Fruit fly (Drosophila melanogaster) whole organism, embryonic: ENCODE measurements around the gene ATPsynepsilonL.

Source experiments
- Abd-B ChIP-seq: fragments of 200-800 bp; sonication (Bioruptor generic); optimal IDR thresholded peaks from 2 replicates; lab custom pipeline; 2018; ENCODE audit warnings: missing biosample characterization, mild to moderate bottlenecking, missing genetic modification characterization, moderate library complexity
- Adf1 ChIP-seq: fragments of 200-800 bp; sonication (Bioruptor generic); IDR thresholded peaks from 2 replicates; pipeline ENCODE4 v1.3.6; 2022; ENCODE audit warnings: missing biosample characterization, missing genetic modification characterization
- Antp ChIP-seq: fragments of 200-800 bp; sonication (Bioruptor generic); optimal IDR thresholded peaks from 3 replicates; lab custom pipeline; 2016; ENCODE audit warnings: missing biosample characterization, missing genetic modification characterization
- Asciz ChIP-seq: fragments of 200-800 bp; sonication (Bioruptor generic); optimal IDR thresholded peaks from 2 replicates; lab custom pipeline; 2017; ENCODE audit warnings: missing biosample characterization, mild to moderate bottlenecking, missing genetic modification characterization, missing genetic modification reagents
- Atf-2 ChIP-seq: fragments of 200-800 bp; sonication (Bioruptor generic); optimal IDR thresholded peaks from 2 replicates; lab custom pipeline; 2016; ENCODE audit warnings: missing biosample characterization, missing genetic modification characterization
- CG10267 ChIP-seq: fragments of 200-800 bp; sonication (Bioruptor generic); optimal IDR thresholded peaks from 2 replicates; lab custom pipeline; 2018; ENCODE audit warnings: missing biosample characterization, mild to moderate bottlenecking, missing genetic modification characterization, moderate library complexity
- CG10321 ChIP-seq: fragments of 200-800 bp; sonication (Bioruptor generic); IDR thresholded peaks from 2 replicates; pipeline ENCODE4 v1.3.6; 2022; ENCODE audit warnings: missing biosample characterization, missing genetic modification characterization
- CG11456 ChIP-seq: fragments of 200-800 bp; sonication (Bioruptor generic); IDR thresholded peaks from 3 replicates; pipeline ENCODE4 v1.3.6; 2022; ENCODE audit warnings: missing biosample characterization, missing genetic modification characterization
- CG11696 ChIP-seq: fragments of 200-800 bp; sonication (Bioruptor generic); IDR thresholded peaks from 2 replicates; pipeline ENCODE4 v1.3.6; 2022; ENCODE audit warnings: missing biosample characterization, missing genetic modification characterization
- CG13296 ChIP-seq: fragments of 200-800 bp; sonication (Bioruptor generic); optimal IDR thresholded peaks from 3 replicates; lab custom pipeline; 2018; ENCODE audit warnings: missing biosample characterization, mild to moderate bottlenecking, missing genetic modification characterization
- CG1647 ChIP-seq: fragments of 200-800 bp; sonication (Bioruptor generic); optimal IDR thresholded peaks from 3 replicates; lab custom pipeline; 2016; ENCODE audit warnings: missing biosample characterization, missing genetic modification characterization
- CG18764 ChIP-seq: fragments of 200-800 bp; sonication (Bioruptor generic); optimal IDR thresholded peaks from 3 replicates; lab custom pipeline; 2016; ENCODE audit warnings: missing biosample characterization, missing genetic modification characterization
- CG30020 ChIP-seq: fragments of 200-800 bp; optimal IDR thresholded peaks from 2 replicates; lab custom pipeline; 2019; ENCODE audit warnings: missing biosample characterization, mild to moderate bottlenecking, missing genetic modification characterization, moderate library complexity
- CG30403 ChIP-seq: fragments of 200-800 bp; sonication (Bioruptor generic); optimal IDR thresholded peaks from 3 replicates; lab custom pipeline; 2016; ENCODE audit warnings: missing biosample characterization, missing genetic modification characterization
- CG31365 ChIP-seq: fragments of 200-800 bp; sonication (Bioruptor generic); optimal IDR thresholded peaks from 2 replicates; lab custom pipeline; 2018; ENCODE audit warnings: missing biosample characterization, mild to moderate bottlenecking, missing genetic modification characterization
- CG31441 ChIP-seq: fragments of 200-800 bp; sonication (Bioruptor generic); IDR thresholded peaks from 2 replicates; pipeline ENCODE4 v1.3.6; 2022; ENCODE audit warnings: missing biosample characterization, missing genetic modification characterization
- CG3163 ChIP-seq: fragments of 200-800 bp; sonication (Bioruptor generic); optimal IDR thresholded peaks from 3 replicates; lab custom pipeline; 2016; ENCODE audit warnings: missing biosample characterization, missing genetic modification characterization
- CG32532 ChIP-seq: fragments of 200-800 bp; sonication (Bioruptor generic); IDR thresholded peaks from 2 replicates; pipeline ENCODE4 v1.3.6; 2022; ENCODE audit warnings: missing biosample characterization, missing genetic modification characterization
- CG3281 ChIP-seq: fragments of 200-800 bp; sonication (Bioruptor generic); optimal IDR thresholded peaks from 3 replicates; lab custom pipeline; 2017; ENCODE audit warnings: missing biosample characterization, mild to moderate bottlenecking, missing genetic modification characterization
- CG3726 ChIP-seq: fragments of 200-800 bp; sonication (Bioruptor generic); IDR thresholded peaks from 3 replicates; pipeline ENCODE4, ENCODE4 v1.3.6; 2022; ENCODE audit warnings: missing biosample characterization, missing genetic modification characterization
- CG4730 ChIP-seq: fragments of 200-800 bp; sonication (Bioruptor generic); IDR thresholded peaks from 2 replicates; pipeline ENCODE4 v1.3.6; 2022; ENCODE audit warnings: missing biosample characterization, missing genetic modification characterization
- CG5953 ChIP-seq: fragments of 200-800 bp; sonication (Bioruptor generic); IDR thresholded peaks from 2 replicates; pipeline ENCODE4 v1.3.6; 2022; ENCODE audit warnings: missing biosample characterization, missing genetic modification characterization
- CG6765 ChIP-seq: fragments of 200-800 bp; sonication (Bioruptor generic); optimal IDR thresholded peaks from 3 replicates; lab custom pipeline; 2017; ENCODE audit warnings: missing biosample characterization, mild to moderate bottlenecking, missing genetic modification characterization
- CG7372 ChIP-seq: fragments of 200-800 bp; sonication (Bioruptor generic); IDR thresholded peaks from 2 replicates; pipeline ENCODE4 v1.3.6; 2022; ENCODE audit warnings: missing biosample characterization, missing genetic modification characterization
- CG7987 ChIP-seq: fragments of 200-800 bp; sonication (Bioruptor generic); optimal IDR thresholded peaks from 2 replicates; lab custom pipeline; 2018; ENCODE audit warnings: missing biosample characterization, mild to moderate bottlenecking, missing genetic modification characterization, moderate library complexity
- CG9817 ChIP-seq: fragments of 200-800 bp; sonication (Bioruptor generic); optimal IDR thresholded peaks from 2 replicates; lab custom pipeline; 2018; ENCODE audit warnings: missing biosample characterization, mild to moderate bottlenecking, missing genetic modification characterization, moderate library complexity
- CHES-1-like ChIP-seq: fragments of 200-800 bp; sonication (Bioruptor generic); optimal IDR thresholded peaks from 2 replicates; lab custom pipeline; 2016; ENCODE audit warnings: missing biosample characterization, missing genetic modification characterization
- Dll ChIP-seq: fragments of 200-800 bp; sonication (Bioruptor generic); IDR thresholded peaks from 4 replicates; pipeline ENCODE4 v1.3.6; 2022; ENCODE audit warnings: missing biosample characterization, missing genetic modification characterization; ENCODE audit not compliant: partially characterized antibody
- Dp ChIP-seq: fragments of 200-800 bp; sonication (Bioruptor generic); optimal IDR thresholded peaks from 2 replicates; lab custom pipeline; 2018; ENCODE audit warnings: missing biosample characterization, mild to moderate bottlenecking, missing genetic modification characterization, moderate library complexity
- Eip74EF ChIP-seq, 2 experiments: fragments of 200-800 bp in 1 of 2; fragments of >200 bp in 1 of 2; sonication (Bioruptor generic) in 1 of 2; optimal IDR thresholded peaks; 2 replicates each; lab custom pipeline; 2017 to 2019; ENCODE audit warnings: missing biosample characterization in 2 of 2, missing genetic modification characterization in 2 of 2, mild to moderate bottlenecking in 1 of 2, moderate library complexity in 1 of 2
- Mad ChIP-seq: fragments of 200-800 bp; sonication (Bioruptor generic); optimal IDR thresholded peaks from 2 replicates; lab custom pipeline; 2016; ENCODE audit warnings: missing biosample characterization, missing genetic modification characterization
- NK7.1 ChIP-seq: fragments of 200-800 bp; sonication (Bioruptor generic); optimal IDR thresholded peaks from 3 replicates; lab custom pipeline; 2016; ENCODE audit warnings: missing biosample characterization, missing genetic modification characterization
- Nf-YA ChIP-seq: fragments of 200-800 bp; sonication (Bioruptor generic); IDR thresholded peaks from 2 replicates; pipeline ENCODE4 v1.3.6; 2022; ENCODE audit warnings: missing biosample characterization, missing genetic modification characterization
- NfI ChIP-seq: fragments of 200-800 bp; sonication (Bioruptor generic); optimal IDR thresholded peaks from 3 replicates; lab custom pipeline; 2018; ENCODE audit warnings: missing biosample characterization, mild to moderate bottlenecking, missing genetic modification characterization, moderate library complexity
- PHDP ChIP-seq: fragments of 200-800 bp; sonication (Bioruptor generic); optimal IDR thresholded peaks from 3 replicates; lab custom pipeline; 2018; ENCODE audit warnings: missing biosample characterization, mild to moderate bottlenecking, missing genetic modification characterization, moderate library complexity
- Rx ChIP-seq: fragments of 200-800 bp; sonication (Bioruptor generic); IDR thresholded peaks from 2 replicates; pipeline ENCODE4 v1.3.6; 2022; ENCODE audit warnings: missing biosample characterization, missing genetic modification characterization
- Sox102F ChIP-seq: fragments of 200-800 bp; sonication (Bioruptor generic); optimal IDR thresholded peaks from 2 replicates; lab custom pipeline; 2018; ENCODE audit warnings: missing biosample characterization, mild to moderate bottlenecking, missing genetic modification characterization, moderate library complexity
- Xrp1 ChIP-seq: fragments of 200-800 bp; sonication (Bioruptor generic); IDR thresholded peaks from 2 replicates; pipeline ENCODE4 v1.3.6; 2022; ENCODE audit warnings: missing biosample characterization, missing genetic modification characterization
- ap ChIP-seq: fragments of 200-800 bp; sonication (Bioruptor generic); IDR thresholded peaks from 2 replicates; pipeline ENCODE4 v1.3.6; 2022; ENCODE audit warnings: missing biosample characterization, missing genetic modification characterization
- bab2 ChIP-seq: fragments of 200-800 bp; sonication (Bioruptor generic); optimal IDR thresholded peaks from 2 replicates; lab custom pipeline; 2016; ENCODE audit warnings: missing biosample characterization, missing genetic modification characterization
- dan ChIP-seq: fragments of 200-800 bp; sonication (Bioruptor generic); IDR thresholded peaks from 2 replicates; pipeline ENCODE4 v1.3.6; 2022; ENCODE audit warnings: missing biosample characterization, missing genetic modification characterization
- h ChIP-seq: fragments of >200 bp; optimal IDR thresholded peaks from 2 replicates; lab custom pipeline; 2017
- onecut ChIP-seq: fragments of 200-800 bp; sonication (Bioruptor generic); IDR thresholded peaks from 2 replicates; pipeline ENCODE4 v1.3.6; 2022; ENCODE audit warnings: missing biosample characterization, missing genetic modification characterization
- salm ChIP-seq: fragments of 200-800 bp; sonication (Bioruptor generic); optimal IDR thresholded peaks from 2 replicates; lab custom pipeline; 2018; ENCODE audit warnings: missing biosample characterization, mild to moderate bottlenecking, missing genetic modification characterization
- sens ChIP-seq: fragments of 200-800 bp; sonication (Bioruptor generic); peaks from one replicate; lab custom pipeline; 2016; ENCODE audit warnings: missing biosample characterization, missing genetic modification characterization
- slp2 ChIP-seq: fragments of 200-800 bp; sonication (Bioruptor generic); optimal IDR thresholded peaks from 2 replicates; lab custom pipeline; 2016; ENCODE audit warnings: missing biosample characterization, missing genetic modification characterization
- so ChIP-seq: fragments of 200-800 bp; sonication (Bioruptor generic); IDR thresholded peaks from 3 replicates; pipeline ENCODE4 v1.3.6; 2022; ENCODE audit warnings: missing biosample characterization, missing genetic modification characterization
- tap ChIP-seq: fragments of 200-800 bp; optimal IDR thresholded peaks from 3 replicates; lab custom pipeline; 2019; ENCODE audit warnings: missing biosample characterization, mild to moderate bottlenecking, missing genetic modification characterization, moderate library complexity
- wor ChIP-seq: fragments of 200-800 bp; sonication (Bioruptor generic); IDR thresholded peaks from 2 replicates; pipeline ENCODE4 v1.3.6; 2022; ENCODE audit warnings: missing biosample characterization, missing genetic modification characterization

ATPsynepsilonL gene

dm6 chr3R:10144103-10144998 is 22.8 kb downstream of the ATPsynepsilonL start, which contains the start of the genes TAF1B and Invadolysin (continued):
- TF ChIP-seq Dll, result peak; percentile 97
- no peak for TF ChIP-seq Atf-2 (GFP tag; lab: Kevin White, UChicago)
- TF ChIP-seq salm (tag; lab: Kevin White, UChicago), result no peak
- TF ChIP-seq PHDP (tag; lab: Kevin White, UChicago), result peak; percentile 29
- TF ChIP-seq CG3726 (GFP tag; lab: Robert Waterston, UW), result no peak
- peak; percentile 66; the same call in 1 of the 2 replicates for TF ChIP-seq Xrp1 (GFP tag; lab: Robert Waterston, UW)
- TF ChIP-seq wor, result no peak
- 0 out of 2 replicates have a peak, but pooled peaks have one; percentile 10 for TF ChIP-seq CG11696
- peak; percentile 14 for TF ChIP-seq CG1647 (GFP tag; lab: Kevin White, UChicago)
- TF ChIP-seq Nf-YA (GFP tag; lab: Robert Waterston, UW), result no peak
- peak; percentile 22 for TF ChIP-seq NfI
- peak; percentile 89 for TF ChIP-seq Dp
- no peak for TF ChIP-seq Mad
- no peak for TF ChIP-seq so (GFP tag; lab: Robert Waterston, UW)
- TF ChIP-seq CG11456 (GFP tag; lab: Robert Waterston, UW), result peak; percentile 69; the same call in 2 of the 3 replicates
- peak; percentile 54 for TF ChIP-seq CG32532 (GFP tag; lab: Robert Waterston, UW)
- peak; percentile 92 for TF ChIP-seq CG10267 (tag; lab: Kevin White, UChicago)
- TF ChIP-seq bab2, result peak; percentile 59
- TF ChIP-seq dan (GFP tag; lab: Robert Waterston, UW), result no peak
- peak; percentile 52 for TF ChIP-seq Antp (GFP tag; lab: Kevin White, UChicago)
- TF ChIP-seq CHES-1-like (GFP tag; lab: Kevin White, UChicago), result no peak
- peak; percentile 60 for TF ChIP-seq Sox102F (GFP tag; lab: Kevin White, UChicago)
- no peak for TF ChIP-seq Eip74EF (GFP tag; optimal IDR thresholded peaks at IDR 0.05; lab: Kevin White, UChicago)
- TF ChIP-seq ap (GFP tag; lab: Robert Waterston, UW), result no peak
- peak; percentile 44 for TF ChIP-seq CG13296 (GFP tag; lab: Kevin White, UChicago)
- no peak for TF ChIP-seq Abd-B
- peak; percentile 20 for TF ChIP-seq CG3163
- TF ChIP-seq CG31441 (GFP tag; lab: Robert Waterston, UW), result peak; percentile 57; the same call in 1 of the 2 replicates
- peak; percentile 40 for TF ChIP-seq CG9817 (tag; lab: Kevin White, UChicago)
- peak; percentile 63 for TF ChIP-seq CG30403 (GFP tag; lab: Kevin White, UChicago)
- TF ChIP-seq CG5953 (GFP tag; lab: Robert Waterston, UW), result no peak
- peak; percentile 49 for TF ChIP-seq CG30020 (tag; lab: Kevin White, UChicago)
- TF ChIP-seq tap, result peak; percentile 28
- no peak for TF ChIP-seq CG4730 (GFP tag; lab: Robert Waterston, UW)
- peak; percentile 26; the same call in 1 of the 2 replicates for TF ChIP-seq onecut (GFP tag; lab: Robert Waterston, UW)
- TF ChIP-seq CG7372 (GFP tag; lab: Robert Waterston, UW), result 0 out of 2 replicates have a peak, but pooled peaks have one; percentile 29
- TF ChIP-seq sens (GFP tag; lab: Kevin White, UChicago), result peak; percentile 94
- no peak for TF ChIP-seq slp2 (GFP tag; lab: Kevin White, UChicago)
- no peak for TF ChIP-seq h (lab: Kevin White, UChicago)
- TF ChIP-seq CG18764, result peak; percentile 27
- TF ChIP-seq CG6765 (GFP tag; lab: Kevin White, UChicago), result peak; percentile 61
- TF ChIP-seq CG31365 (tag; lab: Kevin White, UChicago), result peak; percentile 54
- no peak for TF ChIP-seq NK7.1 (GFP tag; lab: Kevin White, UChicago)
- TF ChIP-seq CG3281 (GFP tag; lab: Kevin White, UChicago), result peak; percentile 15
- TF ChIP-seq Asciz (GFP tag; lab: Kevin White, UChicago), result no peak
- TF ChIP-seq CG10321 (GFP tag; lab: Robert Waterston, UW), result no peak
- TF ChIP-seq Adf1 (GFP tag; lab: Robert Waterston, UW), result 0 out of 2 replicates have a peak, but pooled peaks have one; percentile 5
- no peak for TF ChIP-seq Rx (GFP tag; lab: Robert Waterston, UW)
- peak; percentile 14 for TF ChIP-seq CG7987 (GFP tag; lab: Kevin White, UChicago)
